Worm (Caenorhabditis elegans) whole organism, mixed stage, embryonic: ENCODE measurements around the gene F35C11.4.

Experiments used
- M03D4.4 ChIP-seq: sonication (generic microtip); optimal IDR thresholded peaks from 2 replicates; lab custom pipeline; 2017; ENCODE audit warnings: mild to moderate bottlenecking, missing genetic modification characterization, missing compliant biosample characterization
- bed-3 ChIP-seq: fragments of 200-800 bp; sonication (Bioruptor generic); optimal IDR thresholded peaks from 3 replicates; lab custom pipeline; 2018; ENCODE audit warnings: mild to moderate bottlenecking, missing genetic modification characterization, moderate library complexity, missing compliant biosample characterization
- blmp-1 ChIP-seq: fragments of 150-350 bp; optimal IDR thresholded peaks from 2 replicates; lab custom pipeline; 2014; ENCODE audit warnings: missing biosample characterization, missing genetic modification characterization
- ceh-39 ChIP-seq: fragments of 150-350 bp; optimal IDR thresholded peaks from 2 replicates; lab custom pipeline; 2014; ENCODE audit warnings: missing biosample characterization, missing genetic modification characterization
- ceh-43 ChIP-seq: fragments of 200-800 bp; sonication (Bioruptor generic); optimal IDR thresholded peaks from 2 replicates; lab custom pipeline; 2018; ENCODE audit warnings: mild to moderate bottlenecking, missing genetic modification characterization, moderate library complexity, missing compliant biosample characterization
- ceh-83 ChIP-seq: fragments of 200-800 bp; sonication (Bioruptor generic); optimal IDR thresholded peaks from 2 replicates; lab custom pipeline; 2018; ENCODE audit warnings: mild to moderate bottlenecking, missing genetic modification characterization, missing compliant biosample characterization
- ces-1 ChIP-seq: fragments of 150-350 bp; optimal IDR thresholded peaks from 2 replicates; lab custom pipeline; 2014; ENCODE audit warnings: missing biosample characterization, missing genetic modification reagents, missing genetic modification characterization
- cnd-1 ChIP-seq: fragments of 200-800 bp; sonication (Bioruptor generic); optimal IDR thresholded peaks from 2 replicates; lab custom pipeline; 2018; ENCODE audit warnings: mild to moderate bottlenecking, missing genetic modification characterization, missing compliant biosample characterization
- flh-1 ChIP-seq: fragments of 200-800 bp; sonication (Bioruptor generic); optimal IDR thresholded peaks from 2 replicates; lab custom pipeline; 2018; ENCODE audit warnings: mild to moderate bottlenecking, missing genetic modification characterization, moderate library complexity, missing compliant biosample characterization
- ham-2 ChIP-seq: fragments of 200-800 bp; sonication (Bioruptor generic); optimal IDR thresholded peaks from 2 replicates; lab custom pipeline; 2018; ENCODE audit warnings: mild to moderate bottlenecking, missing genetic modification characterization, missing compliant biosample characterization
- hlh-1 ChIP-seq: fragments of 150-350 bp; optimal IDR thresholded peaks from 2 replicates; lab custom pipeline; 2014; ENCODE audit warnings: missing biosample characterization, missing genetic modification reagents, missing genetic modification characterization
- lin-13 ChIP-seq: fragments of 150-350 bp; optimal IDR thresholded peaks from 2 replicates; lab custom pipeline; 2014; ENCODE audit warnings: missing biosample characterization, missing genetic modification characterization
- lin-32 ChIP-seq: fragments of 200-800 bp; sonication (Bioruptor generic); optimal IDR thresholded peaks from 2 replicates; lab custom pipeline; 2018; ENCODE audit warnings: mild to moderate bottlenecking, missing genetic modification characterization, missing compliant biosample characterization
- lsy-2 ChIP-seq: fragments of 150-350 bp; optimal IDR thresholded peaks from 2 replicates; lab custom pipeline; 2014; ENCODE audit warnings: missing biosample characterization, missing genetic modification characterization
- mab-5 ChIP-seq: fragments of 150-350 bp; optimal IDR thresholded peaks from 2 replicates; lab custom pipeline; 2014; ENCODE audit warnings: missing biosample characterization, missing genetic modification characterization
- mep-1 ChIP-seq: fragments of 150-350 bp; optimal IDR thresholded peaks from 2 replicates; lab custom pipeline; 2017; ENCODE audit warnings: missing biosample characterization, missing genetic modification reagents, missing genetic modification characterization, inconsistent platforms
- mls-2 ChIP-seq: sonication (generic microtip); optimal IDR thresholded peaks from 2 replicates; lab custom pipeline; 2016; ENCODE audit warnings: mild to moderate bottlenecking, missing genetic modification characterization, moderate library complexity, missing compliant biosample characterization
- nhr-2 ChIP-seq: fragments of 150-350 bp; optimal IDR thresholded peaks from 2 replicates; lab custom pipeline; 2014; ENCODE audit warnings: missing biosample characterization, missing genetic modification characterization
- nhr-237 ChIP-seq: fragments of 150-350 bp; optimal IDR thresholded peaks from 2 replicates; lab custom pipeline; 2014; ENCODE audit warnings: missing biosample characterization, missing genetic modification characterization
- nhr-28 ChIP-seq: fragments of 150-350 bp; optimal IDR thresholded peaks from 2 replicates; lab custom pipeline; 2014; ENCODE audit warnings: missing biosample characterization, missing genetic modification characterization
- nhr-76 ChIP-seq: sonication (generic microtip); optimal IDR thresholded peaks from 2 replicates; lab custom pipeline; 2017; ENCODE audit warnings: missing biosample characterization, missing genetic modification characterization
- pha-4 ChIP-seq: fragments of 150-350 bp; optimal IDR thresholded peaks from 2 replicates; lab custom pipeline; 2018; ENCODE audit warnings: missing biosample characterization, missing genetic modification reagents, missing genetic modification characterization
- sem-2 ChIP-seq: fragments of 200-800 bp; sonication (Bioruptor generic); optimal IDR thresholded peaks from 2 replicates; lab custom pipeline; 2018; ENCODE audit warnings: mild to moderate bottlenecking, missing genetic modification characterization, missing compliant biosample characterization
- snpc-4 ChIP-seq: fragments of 150-350 bp; optimal IDR thresholded peaks from 2 replicates; lab custom pipeline; 2014; ENCODE audit warnings: missing biosample characterization, missing genetic modification characterization
- sptf-1 ChIP-seq: sonication (generic microtip); optimal IDR thresholded peaks from 2 replicates; lab custom pipeline; 2017; ENCODE audit warnings: mild to moderate bottlenecking, missing genetic modification characterization, moderate library complexity, missing compliant biosample characterization
- tbx-8 ChIP-seq: fragments of 200-800 bp; sonication (Bioruptor generic); optimal IDR thresholded peaks from 2 replicates; lab custom pipeline; 2018; ENCODE audit warnings: mild to moderate bottlenecking, missing genetic modification characterization, moderate library complexity, missing compliant biosample characterization
- unc-120 ChIP-seq: sonication (generic microtip); optimal IDR thresholded peaks from 2 replicates; lab custom pipeline; 2017; ENCODE audit warnings: missing genetic modification characterization, missing compliant biosample characterization; ENCODE audit not compliant: poor library complexity, severe bottlenecking
- unc-39 ChIP-seq: fragments of 150-350 bp; optimal IDR thresholded peaks from 2 replicates; lab custom pipeline; 2014; ENCODE audit warnings: missing biosample characterization, missing genetic modification characterization
- unc-62 ChIP-seq: fragments of 150-350 bp; optimal IDR thresholded peaks from 2 replicates; lab custom pipeline; 2014; ENCODE audit warnings: missing biosample characterization, missing genetic modification reagents, missing genetic modification characterization
- zip-8 ChIP-seq: fragments of 150-350 bp; optimal IDR thresholded peaks from 2 replicates; lab custom pipeline; 2014; ENCODE audit warnings: missing biosample characterization, missing genetic modification characterization
- ztf-11 ChIP-seq: fragments of 150-350 bp; optimal IDR thresholded peaks from 2 replicates; lab custom pipeline; 2014; ENCODE audit warnings: missing biosample characterization, missing genetic modification characterization

Gene F35C11.4

ce11 chrII:8226475-8226874 lies 22.3 kb upstream of the F35C11.4 start:
- TF ChIP-seq mls-2 (no peak), unc-39 (tag; lab: Kevin White, UChicago) (no peak), nhr-2 (no peak), pha-4 (tag; lab: Kevin White, UChicago) (no peak), sptf-1 (tag; lab: Kevin White, UChicago) (no peak), blmp-1 (tag; lab: Kevin White, UChicago) (no peak), nhr-237 (tag; lab: Kevin White, UChicago) (no peak)
- TF ChIP-seq, all 35 proteins: peak for 0

DNA sequence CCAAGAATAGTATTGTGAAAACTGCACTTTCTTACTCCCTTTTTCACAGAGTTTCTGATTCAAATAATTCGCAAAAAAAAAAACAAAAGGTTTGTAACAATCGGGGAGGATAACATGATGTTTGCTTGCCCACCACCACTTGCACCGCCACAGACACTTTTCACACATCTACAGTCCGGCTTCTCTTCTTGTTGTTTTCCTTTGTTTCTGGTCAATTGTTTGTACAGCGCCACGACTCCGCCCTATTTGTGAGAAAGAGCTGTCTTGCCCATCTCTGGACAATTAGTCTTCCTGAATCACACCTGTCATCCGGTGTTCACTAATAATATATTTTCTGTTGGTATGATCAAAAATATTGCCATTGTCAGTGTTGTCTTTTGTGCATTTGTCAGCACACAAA lies 17.8 kb upstream of the F35C11.4 start, which contains the start of gene M110.9:
Gene M110.9, plus strand, starts transcription at position 301 of the 400 bp plus-strand sequence.
- no peak for TF ChIP-seq tbx-8 (GFP tag; lab: Kevin White, UChicago)

DNA sequence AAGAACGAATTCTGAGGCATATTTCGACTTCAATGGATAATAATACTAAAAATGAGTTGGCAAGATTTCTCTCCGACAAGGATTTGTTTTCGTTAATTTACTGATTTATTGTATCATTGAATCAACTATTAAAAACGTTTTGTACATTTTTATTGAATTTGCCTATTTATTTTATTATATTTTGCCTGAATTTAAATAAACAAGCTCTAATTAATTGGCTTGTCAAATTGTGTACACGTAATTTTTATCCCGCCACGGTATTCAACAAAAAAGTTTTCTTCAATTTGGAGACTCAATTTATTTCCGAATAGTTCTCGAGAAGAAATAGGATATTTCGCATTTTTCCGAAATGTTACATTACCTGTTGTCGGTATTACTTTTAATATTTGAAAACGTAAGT lies 16.3 kb upstream of the F35C11.4 start, which contains the start of gene M110.7:
Gene M110.7, plus strand, starts transcription at position 301 of the 400 bp plus-strand sequence.
- no peak for TF ChIP-seq ceh-39 (tag; lab: Kevin White, UChicago)
- TF ChIP-seq hlh-1: no peak
- no peak for TF ChIP-seq ceh-83 (GFP tag; lab: Kevin White, UChicago)
- no peak for TF ChIP-seq unc-62 (GFP tag; lab: Kevin White, UChicago)
- TF ChIP-seq flh-1 (GFP tag; lab: Kevin White, UChicago): no peak
- TF ChIP-seq tbx-8 (GFP tag; lab: Kevin White, UChicago): no peak
- no peak for TF ChIP-seq pha-4 (tag; lab: Kevin White, UChicago)
- TF ChIP-seq blmp-1 (tag; lab: Kevin White, UChicago): no peak
- no peak for TF ChIP-seq ces-1 (GFP tag; lab: Kevin White, UChicago)
- no peak for TF ChIP-seq ham-2 (GFP tag; lab: Kevin White, UChicago)
- no peak for TF ChIP-seq unc-39 (tag; lab: Kevin White, UChicago)

- TF ChIP-seq mab-5 (tag; lab: Kevin White, UChicago) (no peak), nhr-237 (tag; lab: Kevin White, UChicago) (no peak), ceh-43 (GFP tag; lab: Kevin White, UChicago) (no peak), nhr-76 (tag; lab: Kevin White, UChicago) (no peak), nhr-28 (tag; lab: Kevin White, UChicago) (no peak)
- TF ChIP-seq, all 35 proteins: peak for 0
These were observed 10.6 kb upstream of the F35C11.4 start, which contains the start of gene nlp-5 for ce11 chrII:8238155-8238554. Gene nlp-5 (plus strand): TSS chrII:8238455.

ce11 chrII:8246476-8246875 lies 2.3 kb upstream of the F35C11.4 start, which contains the start of gene F35C11.3:
Gene F35C11.3 (plus strand): TSS chrII:8246776.
- TF ChIP-seq sem-2 (GFP tag; lab: Kevin White, UChicago): no peak
- no peak for TF ChIP-seq snpc-4 (tag; lab: Kevin White, UChicago)
- no peak for TF ChIP-seq lin-32
- TF ChIP-seq tbx-8 (GFP tag; lab: Kevin White, UChicago): no peak
- TF ChIP-seq ceh-83 (GFP tag; lab: Kevin White, UChicago): no peak
- TF ChIP-seq hlh-1: no peak
- TF ChIP-seq pha-4 (tag; lab: Kevin White, UChicago): no peak
- TF ChIP-seq nhr-76 (tag; lab: Kevin White, UChicago): no peak
- no peak for TF ChIP-seq ces-1 (GFP tag; lab: Kevin White, UChicago)
- TF ChIP-seq lin-13 (tag; lab: Kevin White, UChicago): no peak
- TF ChIP-seq unc-62 (GFP tag; lab: Kevin White, UChicago): no peak
- TF ChIP-seq unc-39 (tag; lab: Kevin White, UChicago): no peak
- no peak for TF ChIP-seq ham-2 (GFP tag; lab: Kevin White, UChicago)
- no peak for TF ChIP-seq bed-3 (GFP tag; lab: Kevin White, UChicago)
- TF ChIP-seq zip-8 (tag; lab: Kevin White, UChicago): no peak
- TF ChIP-seq nhr-28 (tag; lab: Kevin White, UChicago): no peak
- no peak for TF ChIP-seq mep-1 (tag; lab: Kevin White, UChicago)
- TF ChIP-seq ceh-43 (GFP tag; lab: Kevin White, UChicago): no peak
- no peak for TF ChIP-seq sptf-1 (tag; lab: Kevin White, UChicago)
- TF ChIP-seq, all 35 proteins: peak for 0

ce11 chrII:8249710-8250109 lies 906 bp downstream of the F35C11.4 start:
- TF ChIP-seq M03D4.4 (no peak), ztf-11 (tag; lab: Kevin White, UChicago) (no peak), ces-1 (GFP tag; lab: Kevin White, UChicago) (no peak), unc-62 (GFP tag; lab: Kevin White, UChicago) (no peak), mab-5 (tag; lab: Kevin White, UChicago) (no peak), bed-3 (GFP tag; lab: Kevin White, UChicago) (no peak), nhr-2 (no peak), flh-1 (GFP tag; lab: Kevin White, UChicago) (no peak), ceh-43 (GFP tag; lab: Kevin White, UChicago) (no peak), cnd-1 (tag; lab: Kevin White, UChicago) (no peak), ham-2 (GFP tag; lab: Kevin White, UChicago) (no peak), ceh-83 (GFP tag; lab: Kevin White, UChicago) (no peak), sptf-1 (tag; lab: Kevin White, UChicago) (no peak), unc-120 (tag; lab: Kevin White, UChicago) (no peak), lin-13 (tag; lab: Kevin White, UChicago) (no peak), tbx-8 (GFP tag; lab: Kevin White, UChicago) (no peak), lsy-2 (tag; lab: Kevin White, UChicago) (no peak), nhr-76 (tag; lab: Kevin White, UChicago) (no peak)
